Worm (Caenorhabditis elegans) whole organism, L4 larva: Measurements from ENCODE around the gene T04A6.3.

ENCODE experiments used
- F44E2.7 ChIP-seq: fragments of 200-800 bp; sonication (Bioruptor generic); IDR thresholded peaks from 2 replicates; pipeline ENCODE4 v2.1.2; 2022; ENCODE audit warnings: missing genetic modification characterization, missing compliant biosample characterization
- ZK546.5 ChIP-seq, 2 experiments: sonication (generic microtip); optimal IDR thresholded peaks; 2 replicates each; lab custom pipeline; 2017; ENCODE audit warnings: missing biosample characterization in 2 of 2, missing genetic modification characterization in 2 of 2
- ama-1 ChIP-seq: fragments of 150-350 bp; optimal IDR thresholded peaks from 2 replicates; lab custom pipeline; 2014; ENCODE audit warnings: inconsistent platforms, mixed read lengths
- ces-1 ChIP-seq: fragments of 150-350 bp; sonication (generic microtip); optimal IDR thresholded peaks from 4 replicates; lab custom pipeline; 2014; ENCODE audit warnings: missing biosample characterization, missing genetic modification reagents, missing genetic modification characterization
- dmd-6 ChIP-seq: fragments of 200-800 bp; sonication (Bioruptor generic); IDR thresholded peaks from 2 replicates; pipeline ENCODE4 v1.3.6; 2022; ENCODE audit warnings: missing genetic modification reagents, missing genetic modification characterization, missing compliant biosample characterization
- dpl-1 ChIP-seq: fragments of 150-350 bp; optimal IDR thresholded peaks from 2 replicates; lab custom pipeline; 2014; ENCODE audit warnings: missing biosample characterization, missing genetic modification reagents, missing genetic modification characterization
- fkh-10 ChIP-seq: fragments of 150-350 bp; optimal IDR thresholded peaks from 2 replicates; lab custom pipeline; 2014; ENCODE audit warnings: missing biosample characterization, missing genetic modification reagents, missing genetic modification characterization
- lin-29 ChIP-seq: fragments of 200-800 bp; sonication (Bioruptor generic); IDR thresholded peaks from 2 replicates; pipeline ENCODE4 v1.3.6; 2022; ENCODE audit warnings: missing genetic modification reagents, missing genetic modification characterization, missing compliant biosample characterization
- lin-38 ChIP-seq: fragments of 200-800 bp; sonication (Bioruptor generic); IDR thresholded peaks from 2 replicates; pipeline ENCODE4 v1.3.6; 2022; ENCODE audit warnings: missing genetic modification reagents, missing genetic modification characterization, missing compliant biosample characterization
- mdt-29 ChIP-seq: fragments of 200-800 bp; sonication (Bioruptor generic); IDR thresholded peaks from 2 replicates; pipeline ENCODE4 v1.3.6; 2022; ENCODE audit warnings: missing genetic modification reagents, missing genetic modification characterization, missing compliant biosample characterization
- skn-1 ChIP-seq: fragments of 150-350 bp; optimal IDR thresholded peaks from 2 replicates; lab custom pipeline; 2014; ENCODE audit warnings: missing biosample characterization, missing genetic modification characterization
- unc-130 ChIP-seq: sonication (generic microtip); optimal IDR thresholded peaks from 2 replicates; lab custom pipeline; 2016; ENCODE audit warnings: missing genetic modification reagents, missing genetic modification characterization, missing compliant biosample characterization
- unc-62 ChIP-seq, 3 experiments: fragments of 150-350 bp in 1 of 3; sonication (generic microtip); optimal IDR thresholded peaks in 2 of 3; peaks in 1 of 3; 1 replicate in 1 of 3; 2 replicates in 2 of 3; lab custom pipeline; 2014 to 2017; ENCODE audit warnings: missing biosample characterization in 3 of 3, missing genetic modification characterization in 3 of 3, missing genetic modification reagents in 3 of 3, missing genotype in 1 of 3
- ztf-11 ChIP-seq: fragments of 150-350 bp; optimal IDR thresholded peaks from 2 replicates; lab custom pipeline; 2014; ENCODE audit warnings: missing biosample characterization, missing genetic modification characterization

DNA sequence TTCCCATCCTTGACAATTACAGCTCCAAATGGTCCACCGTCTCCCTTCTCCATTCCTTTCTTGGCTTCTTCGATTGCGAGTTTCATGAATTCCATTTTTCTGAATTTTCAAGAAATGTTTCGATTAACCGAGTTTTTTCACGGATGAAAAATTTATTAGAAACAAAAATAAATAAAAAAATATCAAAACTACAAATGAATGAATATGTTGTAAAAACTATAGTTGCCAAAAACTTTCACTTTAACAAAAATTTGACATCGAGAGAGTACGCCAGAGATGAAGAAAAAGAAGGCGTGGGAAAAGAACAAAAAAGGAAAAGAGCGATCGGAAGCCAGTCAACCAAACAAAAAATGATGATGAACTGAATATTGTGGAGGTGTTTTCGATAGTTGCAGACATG is 25.2 kb downstream of the T04A6.3 start, which contains the start of gene R13A5.10:
- no peak for TF ChIP-seq dpl-1 (GFP tag; lab: Kevin White, UChicago)
- TF ChIP-seq fkh-10 (GFP tag; lab: Kevin White, UChicago) = no peak
- no peak for TF ChIP-seq ztf-11 (tag; lab: Kevin White, UChicago)
- TF ChIP-seq ces-1 (GFP tag; lab: Kevin White, UChicago) = no peak
- no peak for TF ChIP-seq mdt-29 (GFP tag; lab: Robert Waterston, UW)
- TF ChIP-seq ZK546.5 (tag; optimal IDR thresholded peaks at IDR 0.05; lab: Kevin White, UChicago) = no peak
- TF ChIP-seq lin-38 (GFP tag; lab: Robert Waterston, UW) = no peak
- TF ChIP-seq skn-1 (tag; lab: Kevin White, UChicago) = no peak
- no peak for TF ChIP-seq ama-1 (lab: Kevin White, UChicago)
- no peak for TF ChIP-seq F44E2.7 (GFP tag; lab: Robert Waterston, UW)
- TF ChIP-seq dmd-6 (GFP tag; lab: Robert Waterston, UW) = no peak
- TF ChIP-seq unc-62 (GFP tag; optimal IDR thresholded peaks at IDR 0.05 in 1 of 2; lab: Kevin White, UChicago) = no peak
- TF ChIP-seq unc-62 (tag; optimal IDR thresholded peaks at IDR 0.05; lab: Kevin White, UChicago) = no peak
- TF ChIP-seq lin-29 (GFP tag; lab: Robert Waterston, UW) = no peak
- TF ChIP-seq unc-130 (GFP tag; lab: Kevin White, UChicago) = no peak
